Worm (Caenorhabditis elegans): ENCODE data around the gene lbp-7.

The lbp-7 gene

ce11 chrV:13929503-13929902, 50.2 kb downstream of the lbp-7 start, which contains the start of gene srxa-13:
TSS of gene srxa-13 (plus strand) at chrV:13929803.
- TF ChIP-seq ceh-36 (tag; optimal IDR thresholded peaks at IDR 0.05) (no peak), B0310.2 (tag; optimal IDR thresholded peaks at IDR 0.05) (no peak), F13C5.2 (tag; optimal IDR thresholded peaks at IDR 0.05) (no peak), scrt-1 (GFP tag; IDR thresholded peaks at IDR 0.05) (no peak), sea-1 (GFP tag; conservative IDR thresholded peaks at IDR 0.05) (no peak), tbx-37 (GFP tag; conservative IDR thresholded peaks at IDR 0.05) (no peak), pes-1 (GFP tag; IDR thresholded peaks at IDR 0.05) (no peak), ama-1 (optimal IDR thresholded peaks at IDR 0.05) (no peak), hmg-4 (GFP tag; optimal IDR thresholded peaks at IDR 0.05) (no peak), ceh-13 (GFP tag; optimal IDR thresholded peaks at IDR 0.05) (no peak), aly-1 (tag; optimal IDR thresholded peaks at IDR 0.05) (no peak), flt-1 (GFP tag; IDR thresholded peaks at IDR 0.05) (no peak), hnd-1 (tag; optimal IDR thresholded peaks at IDR 0.05) (no peak), hmbx-1 (tag; optimal IDR thresholded peaks at IDR 0.05) (no peak), tra-4 (tag; optimal IDR thresholded peaks at IDR 0.05) (no peak), tbx-11 (GFP tag; IDR thresholded peaks at IDR 0.05) (no peak), ets-7 (tag; optimal IDR thresholded peaks at IDR 0.05) (no peak)

Measured in whole organism, early embryonic.